Worm (Caenorhabditis elegans): ENCODE results near the gene clc-20.

DNA sequence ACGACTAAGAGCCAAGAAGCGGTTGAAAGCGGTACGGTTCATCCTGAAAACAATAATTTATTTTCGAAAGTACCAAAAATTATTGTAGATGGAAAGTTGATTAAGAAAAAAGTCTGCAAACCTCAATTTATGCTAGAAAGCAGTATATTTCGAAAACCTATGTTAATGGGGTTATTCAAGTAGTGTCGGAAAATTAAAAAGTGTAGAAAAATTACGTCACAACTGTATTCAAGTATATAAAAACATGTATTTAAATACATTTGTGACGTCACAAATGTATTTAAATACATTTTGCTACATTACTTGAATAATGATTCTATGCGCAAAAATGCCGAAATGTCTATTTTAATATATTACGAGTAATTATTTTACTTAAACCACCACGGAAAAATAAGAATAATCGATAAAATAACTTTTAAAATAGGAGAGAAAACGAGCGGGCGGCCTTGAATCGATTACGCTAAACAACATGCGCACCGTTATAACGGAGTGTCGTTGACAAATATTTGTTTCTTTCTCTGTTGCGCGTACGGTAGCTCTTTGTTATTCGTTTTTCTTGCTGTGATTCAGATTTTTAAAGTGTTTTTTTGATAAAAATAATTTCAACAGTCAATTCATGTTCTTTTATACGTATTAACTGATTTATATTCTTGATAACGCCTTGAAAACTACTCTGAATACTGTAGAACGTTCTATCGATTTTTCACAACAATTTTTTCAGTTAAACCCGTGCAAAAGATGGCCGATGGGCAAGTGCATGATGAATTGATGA, 38.3 kb downstream of the clc-20 start, which contains the start of the genes F23H11.5 and bra-2:
- TF ChIP-seq fos-1 (tag; optimal IDR thresholded peaks at IDR 0.05) (no peak), nhr-11 (tag; optimal IDR thresholded peaks at IDR 0.05) (no peak), elt-3 (tag; optimal IDR thresholded peaks at IDR 0.05) (no peak), nhr-237 (tag; optimal IDR thresholded peaks at IDR 0.05) (no peak), unc-62 (GFP tag; optimal IDR thresholded peaks at IDR 0.05) (no peak), nhr-77 (tag; optimal IDR thresholded peaks at IDR 0.05) (no peak), tbx-2 (tag; optimal IDR thresholded peaks at IDR 0.05) (no peak), nfya-1 (tag; optimal IDR thresholded peaks at IDR 0.05; ENCODE audit: insufficient read depth) (peak; percentile 50), sea-2 (GFP tag; optimal IDR thresholded peaks at IDR 0.05) (no peak), snpc-4 (tag; optimal IDR thresholded peaks at IDR 0.05) (peak; percentile 54), elt-2 (tag; optimal IDR thresholded peaks at IDR 0.05) (peak; percentile 19)
